Worm (Caenorhabditis elegans): ENCODE measurements around the gene ceh-100.
A peak's percentile ranks its signal among the peaks of the same experiment; 100 is the strongest.

The ceh-100 gene

DNA sequence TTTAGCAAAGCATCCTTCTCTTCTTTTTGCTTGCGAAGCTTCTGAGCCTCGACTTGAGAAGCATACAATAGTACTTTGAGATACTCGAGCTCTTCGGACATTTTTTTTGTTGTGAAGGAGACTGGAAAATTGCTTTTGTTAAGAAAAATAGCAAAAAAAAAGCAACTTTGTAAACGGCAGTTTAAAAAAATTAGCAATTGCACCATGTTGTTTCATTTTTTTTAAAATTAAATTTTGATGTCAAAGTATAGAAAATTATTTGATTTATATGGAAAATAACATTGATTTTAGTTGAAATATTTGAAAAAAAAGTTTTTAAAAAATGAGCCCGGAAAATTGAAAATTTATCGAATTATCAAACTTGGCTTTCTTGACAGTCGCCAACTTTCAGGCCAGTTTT, 28.8 kb downstream of the ceh-100 start, which contains the start of gene Y38E10A.3:
Y38E10A.3 (minus strand) TSS at position 101 of the 400 bp plus-strand sequence.
- TF ChIP-seq rnt-1 (tag; optimal IDR thresholded peaks at IDR 0.05): no peak
- TF ChIP-seq efl-1 (optimal IDR thresholded peaks at IDR 0.05): no peak
- peak in 1 of 2 experiments; percentile 59 for TF ChIP-seq efl-1 (GFP tag; optimal IDR thresholded peaks at IDR 0.05 in 1 of 2)

DNA sequence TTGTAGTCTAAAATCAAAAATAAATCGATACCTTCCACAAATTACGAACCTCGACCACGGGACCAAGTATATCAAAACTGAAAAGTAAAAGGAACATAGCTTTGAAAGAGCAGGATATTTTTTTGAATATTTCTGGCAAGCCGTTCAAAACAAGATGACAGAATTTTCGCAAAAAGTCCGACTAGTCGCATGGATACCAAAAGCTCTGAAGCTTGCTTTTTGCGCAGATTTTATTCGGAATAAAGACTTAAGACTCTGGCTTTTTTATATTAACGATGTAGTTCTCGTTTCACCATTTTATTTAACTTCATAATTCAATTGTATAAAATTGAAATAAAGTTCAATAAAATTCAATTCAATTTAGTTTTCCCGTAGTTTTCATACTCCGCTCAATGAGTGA, 29.9 kb downstream of the ceh-100 start, which contains the start of gene Y38E10A.2:
Y38E10A.2 (minus strand) TSS at position 101 of the 400 bp plus-strand sequence.
- no peak for TF ChIP-seq nhr-85 (tag)
- TF ChIP-seq elt-3 (tag; optimal IDR thresholded peaks at IDR 0.05): no peak
- no peak for TF ChIP-seq unc-130 (tag; optimal IDR thresholded peaks at IDR 0.05)
- TF ChIP-seq ama-1 (optimal IDR thresholded peaks at IDR 0.05): no peak
- TF ChIP-seq fkh-8 (tag; optimal IDR thresholded peaks at IDR 0.05): no peak
- TF ChIP-seq ets-5 (GFP tag; IDR thresholded peaks at IDR 0.05): no peak
- no peak for TF ChIP-seq hpl-2 (GFP tag; optimal IDR thresholded peaks at IDR 0.05)
- no peak for TF ChIP-seq F16B12.6 (tag; optimal IDR thresholded peaks at IDR 0.05)

ce11 chrII:12572760-12573159, 30.7 kb downstream of the ceh-100 start, which contains the start of gene Y38E10A.35:
Gene Y38E10A.35, minus strand, starts transcription at chrII:12572860.
- no peak for TF ChIP-seq vab-15 (tag; optimal IDR thresholded peaks at IDR 0.05)
- no peak for TF ChIP-seq nhr-77 (tag; optimal IDR thresholded peaks at IDR 0.05)
- TF ChIP-seq hlh-17 (GFP tag; optimal IDR thresholded peaks at IDR 0.05; ENCODE audit: borderline replicate concordance): no peak
- TF ChIP-seq ceh-63 (GFP tag; optimal IDR thresholded peaks at IDR 0.05): no peak
- no peak for TF ChIP-seq unc-62 (GFP tag; optimal IDR thresholded peaks at IDR 0.05)
- no peak for TF ChIP-seq nhr-19 (GFP tag; conservative IDR thresholded peaks at IDR 0.05)
- TF ChIP-seq pag-3 (tag; optimal IDR thresholded peaks at IDR 0.05; ENCODE audit: borderline replicate concordance, insufficient read depth): no peak
- TF ChIP-seq fkh-8 (tag; optimal IDR thresholded peaks at IDR 0.05): no peak
- no peak for TF ChIP-seq pqm-1 (tag; optimal IDR thresholded peaks at IDR 0.05)
- no peak for TF ChIP-seq C16A3.4 (tag; optimal IDR thresholded peaks at IDR 0.05)
- TF ChIP-seq hpl-2 (GFP tag; optimal IDR thresholded peaks at IDR 0.05): no peak
- TF ChIP-seq mdl-1 (tag; optimal IDR thresholded peaks at IDR 0.05): no peak

DNA sequence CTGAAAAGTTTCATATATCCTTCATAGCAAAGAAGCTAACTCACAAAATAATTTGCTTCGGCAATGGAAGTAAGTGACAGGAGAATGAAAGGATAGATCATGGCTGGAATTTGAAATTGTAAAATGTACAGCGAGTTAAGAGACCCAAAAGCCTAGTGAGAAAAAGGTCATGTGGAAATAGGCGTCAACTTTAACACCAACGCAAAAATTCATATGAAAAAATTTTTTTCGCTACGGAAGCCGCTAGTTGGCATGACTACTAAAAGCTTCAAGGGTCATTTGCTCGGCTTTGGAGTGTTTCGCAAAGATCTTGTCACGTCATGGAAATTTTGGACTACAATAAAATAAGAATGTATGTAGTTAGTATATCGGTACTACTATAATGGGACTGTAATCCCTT, 33.0 kb downstream of the ceh-100 start, which contains the start of gene Y38E10A.1:
Y38E10A.1 (minus strand) TSS at position 101 of the 400 bp plus-strand sequence.
- no peak for TF ChIP-seq hlh-17 (GFP tag; optimal IDR thresholded peaks at IDR 0.05; ENCODE audit: borderline replicate concordance)
- TF ChIP-seq isw-1 (GFP tag; IDR thresholded peaks at IDR 0.05): no peak
- TF ChIP-seq sox-4 (tag; optimal IDR thresholded peaks at IDR 0.05): no peak
- TF ChIP-seq lin-14 (GFP tag; optimal IDR thresholded peaks at IDR 0.05): no peak
- TF ChIP-seq lin-39 (tag; optimal IDR thresholded peaks at IDR 0.05): no peak
- no peak for TF ChIP-seq snu-23 (GFP tag; optimal IDR thresholded peaks at IDR 0.05)
- TF ChIP-seq sup-37 (GFP tag; optimal IDR thresholded peaks at IDR 0.05): no peak
- no peak for TF ChIP-seq ama-1 (optimal IDR thresholded peaks at IDR 0.05)
- TF ChIP-seq nhr-85 (tag): no peak
- TF ChIP-seq nhr-28 (tag; optimal IDR thresholded peaks at IDR 0.05): no peak
- no peak for TF ChIP-seq ceh-90 (tag; optimal IDR thresholded peaks at IDR 0.05)
- TF ChIP-seq alr-1 (tag; optimal IDR thresholded peaks at IDR 0.05; ENCODE audit: borderline replicate concordance): no peak

DNA sequence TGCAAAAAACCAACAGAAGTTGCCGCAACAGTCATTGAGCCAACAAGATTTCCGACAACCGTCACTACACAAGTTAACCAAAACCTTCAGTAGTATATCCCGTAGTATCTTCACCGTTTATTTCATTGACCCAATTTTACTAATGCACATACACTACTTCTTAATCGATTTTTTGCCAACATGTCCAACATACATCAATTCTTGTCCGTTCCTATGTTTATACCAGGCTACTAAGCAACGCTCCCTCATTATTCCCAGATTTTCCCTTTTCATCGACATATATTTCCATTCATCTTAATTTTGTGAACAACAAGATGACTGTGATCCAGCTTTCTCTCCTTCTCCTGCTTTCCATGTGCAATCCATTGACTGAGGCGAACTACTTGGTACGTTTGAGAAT, 37.6 kb downstream of the ceh-100 start, which contains the start of gene F49C5.7:
F49C5.7 (plus strand) TSS at position 301 of the 400 bp plus-strand sequence.
- TF ChIP-seq swsn-7 (tag; optimal IDR thresholded peaks at IDR 0.05): no peak
- TF ChIP-seq ceh-88 (GFP tag; IDR thresholded peaks at IDR 0.05): no peak
- TF ChIP-seq fkh-4 (tag; optimal IDR thresholded peaks at IDR 0.05; ENCODE audit: borderline replicate concordance): no peak
- no peak for TF ChIP-seq F16B12.6 (tag; optimal IDR thresholded peaks at IDR 0.05)
- no peak for TF ChIP-seq mdl-1 (tag; optimal IDR thresholded peaks at IDR 0.05)
- TF ChIP-seq ama-1 (optimal IDR thresholded peaks at IDR 0.05): no peak
- no peak for TF ChIP-seq snpc-4 (tag; optimal IDR thresholded peaks at IDR 0.05)
- no peak for TF ChIP-seq C16A3.4 (tag; optimal IDR thresholded peaks at IDR 0.05)
- no peak for TF ChIP-seq pax-3 (tag; optimal IDR thresholded peaks at IDR 0.05)

All from whole organism, L1 larva.